Worm (Caenorhabditis elegans): ENCODE measurements around the gene T25G12.11.

T25G12.11 gene

DNA sequence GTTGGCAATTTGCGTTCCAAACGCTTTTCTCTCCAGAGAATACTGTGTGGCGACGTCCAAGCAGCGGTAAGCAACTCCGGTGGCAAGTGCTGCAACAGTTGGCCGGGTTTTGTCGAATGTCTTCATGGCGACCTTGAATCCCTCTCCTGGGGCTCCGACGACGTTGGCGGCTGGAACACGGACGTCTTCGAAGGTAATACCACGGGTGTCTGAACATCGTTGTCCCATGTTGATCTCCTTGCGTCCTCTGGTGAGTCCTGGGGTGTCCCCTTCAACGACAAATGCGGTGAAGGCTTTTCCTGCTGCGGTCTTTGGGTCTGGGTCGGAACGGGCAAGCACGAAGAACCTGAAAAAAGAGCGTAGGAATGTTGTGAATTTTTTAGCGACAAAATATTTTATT lies 21.6 kb downstream of the T25G12.11 start:
- TF ChIP-seq dao-5 (tag; optimal IDR thresholded peaks at IDR 0.05) (no peak), W03F9.2 (tag; optimal IDR thresholded peaks at IDR 0.05) (no peak), him-1 (tag; optimal IDR thresholded peaks at IDR 0.05) (no peak)

DNA sequence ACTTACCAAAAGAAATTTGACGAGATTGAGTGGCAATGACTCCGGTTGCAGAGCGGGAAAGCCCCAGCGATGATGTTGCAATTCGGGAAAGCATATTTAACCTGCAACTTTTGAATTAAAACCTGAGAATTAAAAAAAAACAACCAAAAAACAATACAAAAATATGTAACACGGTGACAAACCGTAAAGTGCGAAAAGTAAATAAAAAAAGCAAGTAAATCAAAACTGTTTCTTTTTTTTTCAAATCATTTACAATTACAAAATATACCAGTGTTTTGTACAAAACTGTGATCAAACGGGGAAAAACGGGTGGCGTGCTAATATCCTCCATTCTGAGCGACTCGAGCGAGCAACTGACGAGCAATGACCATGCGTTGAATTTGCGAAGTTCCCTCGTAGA lies 22.5 kb downstream of the T25G12.11 start, which contains the start of gene acdh-10:
Gene acdh-10 (minus strand): TSS at position 101 of the 400 bp plus-strand sequence.
- TF ChIP-seq him-1 (tag; optimal IDR thresholded peaks at IDR 0.05): no peak
- no peak for TF ChIP-seq W03F9.2 (tag; optimal IDR thresholded peaks at IDR 0.05)
- TF ChIP-seq dao-5 (tag; optimal IDR thresholded peaks at IDR 0.05): no peak

DNA sequence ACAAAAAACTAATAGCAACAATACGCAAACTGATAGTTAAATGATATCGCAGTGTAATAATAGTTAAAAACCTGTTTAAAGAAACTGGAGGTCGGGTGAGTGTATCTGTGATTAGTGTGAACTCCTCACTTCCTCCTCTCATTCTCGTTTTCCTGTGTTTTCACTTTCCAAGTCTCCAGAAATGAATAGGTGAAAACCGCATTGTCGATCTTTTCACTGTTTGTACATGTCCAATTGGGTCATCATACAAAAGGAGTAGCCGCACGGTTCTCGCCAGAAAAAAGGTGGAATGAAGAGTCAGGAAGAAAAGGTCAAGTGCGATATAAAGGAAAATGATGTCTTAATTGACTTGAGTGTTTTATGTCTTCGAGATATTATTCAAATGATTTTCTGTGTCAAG lies 25.8 kb downstream of the T25G12.11 start:
- TF ChIP-seq W03F9.2 (tag; optimal IDR thresholded peaks at IDR 0.05): no peak
- TF ChIP-seq him-1 (tag; optimal IDR thresholded peaks at IDR 0.05): no peak
- TF ChIP-seq dao-5 (tag; optimal IDR thresholded peaks at IDR 0.05): no peak

DNA sequence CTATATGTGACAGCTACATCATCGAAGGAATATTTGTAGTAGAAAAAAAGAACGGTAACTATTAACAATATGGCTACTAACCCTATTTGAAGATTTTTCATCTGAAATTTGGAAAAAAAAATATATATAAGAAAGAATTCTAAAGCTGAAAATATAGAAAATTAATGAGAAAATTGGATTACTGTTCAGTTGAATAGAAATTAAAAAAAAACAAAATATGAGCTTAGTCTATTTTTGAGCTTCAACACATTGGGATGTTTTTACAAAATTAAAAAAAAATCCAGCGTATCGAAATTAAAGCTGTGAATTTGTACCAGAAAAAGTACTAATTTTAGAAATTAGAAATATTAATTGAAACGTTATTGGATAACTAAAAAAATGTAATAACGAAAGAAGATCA lies 28.1 kb downstream of the T25G12.11 start, which contains the start of gene T08G2.2:
Gene T08G2.2 (minus strand): TSS at position 101 of the 400 bp plus-strand sequence.
- TF ChIP-seq dao-5 (tag; optimal IDR thresholded peaks at IDR 0.05) (no peak), W03F9.2 (tag; optimal IDR thresholded peaks at IDR 0.05) (no peak), him-1 (tag; optimal IDR thresholded peaks at IDR 0.05) (no peak)

DNA sequence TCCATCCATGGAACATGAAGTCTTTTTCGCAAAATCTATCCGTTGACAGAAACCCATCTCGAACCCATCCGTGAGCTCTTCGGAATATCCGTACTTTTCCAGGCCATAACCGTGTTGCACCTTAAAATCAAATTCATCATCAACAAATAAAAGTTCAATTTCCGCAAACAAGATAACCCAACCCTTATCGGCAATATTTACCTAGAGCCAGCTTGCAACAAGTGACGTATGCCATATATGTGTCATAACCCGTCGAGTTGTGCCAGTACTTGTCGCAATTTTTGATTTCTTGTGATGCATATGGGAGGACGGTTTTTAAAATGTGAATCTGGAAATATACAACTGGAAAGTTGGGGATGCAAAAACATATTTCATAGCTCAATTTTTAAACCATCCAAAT lies 31.5 kb downstream of the T25G12.11 start:
- no peak for TF ChIP-seq dao-5 (tag; optimal IDR thresholded peaks at IDR 0.05)
- no peak for TF ChIP-seq him-1 (tag; optimal IDR thresholded peaks at IDR 0.05)
- TF ChIP-seq W03F9.2 (tag; optimal IDR thresholded peaks at IDR 0.05): no peak

DNA sequence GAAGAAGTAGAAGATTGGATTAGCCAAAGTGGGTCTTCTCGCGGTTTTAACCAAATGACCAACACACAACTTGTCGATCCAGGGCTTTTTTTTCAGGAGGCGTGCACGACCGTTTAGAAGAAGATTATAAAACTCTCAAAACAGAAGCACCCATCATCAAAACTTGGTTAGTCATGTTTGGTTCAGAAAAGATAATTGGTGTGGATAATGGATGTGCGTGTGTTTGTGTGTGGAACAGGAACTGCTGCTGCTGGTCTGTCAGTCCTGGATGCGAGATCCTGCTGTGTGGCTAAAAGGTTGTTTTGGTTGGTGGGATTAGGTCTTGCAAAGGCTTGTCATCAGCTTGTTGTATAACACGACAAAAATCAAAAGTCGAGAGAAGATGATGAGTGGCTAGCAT lies 33.9 kb downstream of the T25G12.11 start:
- TF ChIP-seq W03F9.2 (tag; optimal IDR thresholded peaks at IDR 0.05) (no peak), dao-5 (tag; optimal IDR thresholded peaks at IDR 0.05) (no peak), him-1 (tag; optimal IDR thresholded peaks at IDR 0.05) (no peak)

DNA sequence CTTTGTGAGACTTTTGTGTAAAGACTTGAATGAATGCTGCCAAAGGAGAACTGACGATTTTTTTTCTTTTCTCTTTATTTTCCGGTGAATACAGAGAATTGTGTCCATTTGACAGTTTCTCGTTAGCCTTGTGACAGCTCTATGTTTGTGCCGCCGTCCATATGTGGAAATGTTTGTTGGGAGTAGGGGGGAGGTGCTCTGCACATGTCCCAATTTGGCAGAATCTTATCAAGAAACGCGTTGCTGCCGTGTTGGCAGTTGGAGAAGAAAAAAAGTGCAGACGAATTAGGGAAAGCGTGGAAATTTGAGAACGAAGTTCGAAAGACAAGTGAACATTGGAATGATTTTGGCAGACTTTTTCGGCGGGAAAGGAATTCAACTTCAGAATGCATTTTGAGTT lies 39.5 kb downstream of the T25G12.11 start:
- no peak for TF ChIP-seq him-1 (tag; optimal IDR thresholded peaks at IDR 0.05)
- TF ChIP-seq dao-5 (tag; optimal IDR thresholded peaks at IDR 0.05): no peak
- TF ChIP-seq W03F9.2 (tag; optimal IDR thresholded peaks at IDR 0.05): no peak

DNA sequence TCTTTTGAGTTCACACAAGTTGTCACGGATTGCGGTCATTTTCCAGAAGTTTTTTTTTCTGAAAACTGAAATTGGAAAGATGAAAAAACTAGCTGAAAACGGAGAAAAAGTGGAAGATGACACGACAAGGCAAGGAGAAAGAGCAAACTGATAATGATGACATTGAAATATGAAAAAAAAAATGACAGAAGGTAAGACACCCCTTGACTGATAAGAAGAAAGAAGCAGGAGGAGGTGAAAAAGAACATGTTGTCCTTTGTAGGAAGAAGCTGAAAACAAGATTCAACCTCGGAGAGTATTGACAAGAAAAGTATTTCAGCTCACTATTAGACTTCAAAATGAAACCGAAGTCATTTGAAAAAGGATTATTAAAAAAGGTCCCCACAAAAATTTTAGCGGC lies 42.3 kb downstream of the T25G12.11 start, which contains the start of gene B0302.5:
Gene B0302.5 (minus strand): TSS at position 58 of the 400 bp plus-strand sequence.
- TF ChIP-seq W03F9.2 (tag; optimal IDR thresholded peaks at IDR 0.05) (no peak), him-1 (tag; optimal IDR thresholded peaks at IDR 0.05) (no peak), dao-5 (tag; optimal IDR thresholded peaks at IDR 0.05) (no peak)

Measured in whole organism, L4/young adult.